Fruit fly (Drosophila melanogaster) whole organism, embryonic: ENCODE measurements around the gene CG13026.

Source experiments
- CG4730 ChIP-seq: fragments of 200-800 bp; sonication (Bioruptor generic); IDR thresholded peaks from 2 replicates; pipeline ENCODE4 v1.3.6; 2022; ENCODE audit warnings: missing biosample characterization, missing genetic modification characterization
- CG6791 ChIP-seq: fragments of 200-800 bp; sonication (Bioruptor generic); IDR thresholded peaks from 3 replicates; pipeline ENCODE4 v1.3.6; 2022; ENCODE audit warnings: missing biosample characterization, missing genetic modification characterization; ENCODE audit not compliant: partially characterized antibody
- CG8478 ChIP-seq: fragments of >200 bp; optimal IDR thresholded peaks from 2 replicates; lab custom pipeline; 2018
- Dad ChIP-seq: fragments of 200-800 bp; sonication (Bioruptor generic); optimal IDR thresholded peaks from 3 replicates; lab custom pipeline; 2016; ENCODE audit warnings: missing biosample characterization, missing genetic modification characterization
- lilli ChIP-seq: fragments of 200-800 bp; sonication (Bioruptor generic); optimal IDR thresholded peaks from 3 replicates; lab custom pipeline; 2016; ENCODE audit warnings: missing biosample characterization, missing genetic modification characterization
- sc ChIP-seq, 3 experiments: fragments of >200 bp in 2 of 3; fragments of 200-800 bp in 1 of 3; sonication (Bioruptor generic) in 1 of 3; optimal IDR thresholded peaks; 2 replicates in 2 of 3; 3 replicates in 1 of 3; lab custom pipeline; 2017; ENCODE audit warnings: mild to moderate bottlenecking in 1 of 3, missing biosample characterization in 1 of 3, missing genetic modification characterization in 1 of 3, missing genetic modification reagents in 1 of 3
- slbo ChIP-seq: fragments of 200-800 bp; sonication (Bioruptor generic); IDR thresholded peaks from 2 replicates; pipeline ENCODE4 v1.3.6; 2022; ENCODE audit warnings: missing biosample characterization, missing genetic modification characterization
- sna ChIP-seq: fragments of 200-800 bp; sonication (Bioruptor generic); IDR thresholded peaks from 2 replicates; pipeline ENCODE4 v1.3.6; 2022; ENCODE audit warnings: missing biosample characterization, missing genetic modification characterization; ENCODE audit not compliant: partially characterized antibody

DNA sequence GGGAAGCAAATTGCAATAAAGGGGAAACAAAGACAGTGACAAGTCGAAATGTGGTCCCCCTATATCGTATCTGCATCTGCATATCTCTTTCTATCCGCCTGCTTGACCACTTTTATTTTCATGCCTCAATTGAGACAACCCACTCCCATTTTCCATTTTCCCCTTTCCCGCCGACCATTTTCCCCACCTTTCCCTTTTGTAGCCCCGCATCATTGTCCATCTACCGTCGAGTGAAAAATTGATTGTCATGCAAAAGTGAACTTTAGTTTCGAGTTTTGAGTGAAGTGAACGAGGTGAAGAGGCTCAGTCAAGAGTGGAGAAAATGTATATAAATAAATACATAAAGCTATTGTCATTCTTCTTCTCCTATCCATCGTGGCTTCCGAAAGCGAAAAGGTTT lies 21.7 kb downstream of the CG13026 start:
- no peak for TF ChIP-seq slbo (GFP tag; lab: Robert Waterston, UW)
- no peak for TF ChIP-seq CG6791 (GFP tag; lab: Robert Waterston, UW)
- TF ChIP-seq CG8478 (lab: Kevin White, UChicago), result no peak
- no peak for TF ChIP-seq Dad (GFP tag; lab: Kevin White, UChicago)
- no peak for TF ChIP-seq lilli
- TF ChIP-seq sc (optimal IDR thresholded peaks at IDR 0.05; lab: Kevin White, UChicago), result no peak
- TF ChIP-seq sc (GFP tag; optimal IDR thresholded peaks at IDR 0.05; lab: Kevin White, UChicago), result no peak
- no peak for TF ChIP-seq CG4730 (GFP tag; lab: Robert Waterston, UW)
- TF ChIP-seq sna (GFP tag; lab: Robert Waterston, UW), result no peak
